Fruit fly (Drosophila melanogaster) whole organism, wandering third instar larva: Measurements from ENCODE around the gene mus312.
A peak's percentile ranks its signal among the peaks of the same experiment; 100 is the strongest.

Experiments used
- Abd-B ChIP-seq: fragments of >200 bp; optimal IDR thresholded peaks from 2 replicates; lab custom pipeline; 2017; ENCODE audit warnings: missing biosample characterization, missing genetic modification characterization
- CG9705 ChIP-seq: fragments of 200-800 bp; sonication (Bioruptor generic); optimal IDR thresholded peaks from 2 replicates; lab custom pipeline; 2018; ENCODE audit warnings: missing biosample characterization, mild to moderate bottlenecking, missing genetic modification characterization
- CrebA ChIP-seq: fragments of 200-800 bp; sonication (Bioruptor generic); optimal IDR thresholded peaks from 2 replicates; lab custom pipeline; 2016; ENCODE audit warnings: missing biosample characterization, mild to moderate bottlenecking, missing genetic modification characterization, borderline replicate concordance
- Dif ChIP-seq: fragments of 200-275, 200-300 bp; sonication (Bioruptor generic); optimal IDR thresholded peaks from 2 replicates; lab custom pipeline; 2018; ENCODE audit warnings: missing biosample characterization, missing genetic modification characterization; ENCODE audit not compliant: partially characterized antibody
- GATAd ChIP-seq: sonication (Bioruptor generic); optimal IDR thresholded peaks from 2 replicates; lab custom pipeline; 2016; ENCODE audit warnings: missing biosample characterization, missing genetic modification characterization
- HLH106 ChIP-seq: fragments of 200-800 bp; optimal IDR thresholded peaks from 3 replicates; lab custom pipeline; 2019; ENCODE audit warnings: missing biosample characterization, mild to moderate bottlenecking, missing genetic modification characterization, moderate library complexity
- Hnf4 ChIP-seq: fragments of 200-800 bp; sonication (Bioruptor generic); optimal IDR thresholded peaks from 2 replicates; lab custom pipeline; 2016; ENCODE audit warnings: missing biosample characterization, mild to moderate bottlenecking, missing genetic modification characterization
- Hr78 ChIP-seq: fragments of >200 bp; optimal IDR thresholded peaks from 2 replicates; lab custom pipeline; 2017; ENCODE audit warnings: missing biosample characterization, missing genetic modification characterization
- Hr83 ChIP-seq: fragments of 200-300 bp; sonication (Bioruptor generic); optimal IDR thresholded peaks from 2 replicates; lab custom pipeline; 2016; ENCODE audit warnings: missing biosample characterization, mild to moderate bottlenecking, missing genetic modification characterization, moderate library complexity; ENCODE audit not compliant: poor library complexity, severe bottlenecking
- Mio ChIP-seq: sonication (Bioruptor generic); optimal IDR thresholded peaks from 2 replicates; lab custom pipeline; 2016; ENCODE audit warnings: missing biosample characterization, missing genetic modification characterization
- Myc ChIP-seq: fragments of >200 bp; optimal IDR thresholded peaks from 2 replicates; lab custom pipeline; 2017
- N ChIP-seq: fragments of >200 bp; optimal IDR thresholded peaks from 2 replicates; lab custom pipeline; 2018; ENCODE audit warnings: missing biosample characterization, missing external identifiers, missing genetic modification characterization
- OdsH ChIP-seq: fragments of 200-800 bp; sonication (Bioruptor generic); optimal IDR thresholded peaks from 2 replicates; lab custom pipeline; 2016; ENCODE audit warnings: missing biosample characterization, mild to moderate bottlenecking, missing genetic modification characterization
- Rel ChIP-seq, 2 experiments: fragments of 200-800 bp; sonication (Bioruptor generic) in 1 of 2; optimal IDR thresholded peaks; 2 replicates in 1 of 2; 3 replicates in 1 of 2; lab custom pipeline; 2016 to 2019; ENCODE audit warnings: mild to moderate bottlenecking in 2 of 2, missing biosample characterization in 2 of 2, missing genetic modification characterization in 2 of 2, moderate library complexity in 1 of 2
- Sp1 ChIP-seq: fragments of 200-800 bp; sonication (Bioruptor generic); optimal IDR thresholded peaks from 3 replicates; lab custom pipeline; 2019; ENCODE audit warnings: missing biosample characterization, mild to moderate bottlenecking, missing genetic modification characterization, moderate library complexity
- Vsx2 ChIP-seq: fragments of 200-300, 225-300 bp; sonication (Bioruptor generic); optimal IDR thresholded peaks from 2 replicates; lab custom pipeline; 2018; ENCODE audit warnings: missing biosample characterization, missing genetic modification characterization; ENCODE audit not compliant: partially characterized antibody
- br ChIP-seq: fragments of 200-800 bp; sonication (Bioruptor generic); optimal IDR thresholded peaks from 2 replicates; lab custom pipeline; 2016; ENCODE audit warnings: missing biosample characterization, missing genetic modification characterization
- brk ChIP-seq: fragments of 200-800 bp; sonication (Bioruptor generic); optimal IDR thresholded peaks from 2 replicates; lab custom pipeline; 2016; ENCODE audit warnings: missing biosample characterization, mild to moderate bottlenecking, missing genetic modification characterization
- dl ChIP-seq, 2 experiments: fragments of 175-275, 200-275 bp in 1 of 2; fragments of 200-275 bp in 1 of 2; sonication (Bioruptor generic); optimal IDR thresholded peaks; lab custom pipeline; 2018; ENCODE audit warnings: mild to moderate bottlenecking in 2 of 2, missing biosample characterization in 2 of 2, missing genetic modification characterization in 2 of 2, moderate library complexity in 2 of 2; ENCODE audit not compliant: partially characterized antibody in 2 of 2, insufficient read depth in 1 of 2
- dmrt93B ChIP-seq: fragments of 200-800 bp; sonication (Bioruptor generic); optimal IDR thresholded peaks from 2 replicates; lab custom pipeline; 2018; ENCODE audit warnings: missing biosample characterization, mild to moderate bottlenecking, missing genetic modification characterization
- dsf ChIP-seq: sonication (Bioruptor generic); optimal IDR thresholded peaks from 2 replicates; lab custom pipeline; 2016; ENCODE audit warnings: missing biosample characterization, missing genetic modification characterization, borderline replicate concordance
- ey ChIP-seq: fragments of 200-800 bp; sonication (Bioruptor generic); optimal IDR thresholded peaks from 2 replicates; lab custom pipeline; 2016; ENCODE audit warnings: missing biosample characterization, missing genetic modification characterization
- foxo ChIP-seq, 2 experiments: fragments of 200-800 bp; sonication (Bioruptor generic); optimal IDR thresholded peaks; 2 replicates in 1 of 2; 3 replicates in 1 of 2; lab custom pipeline; 2016 to 2017; ENCODE audit warnings: missing biosample characterization in 2 of 2, missing genetic modification characterization in 2 of 2
- fru ChIP-seq: fragments of 200-800 bp; sonication (Bioruptor generic); optimal IDR thresholded peaks from 3 replicates; lab custom pipeline; 2016; ENCODE audit warnings: missing biosample characterization, mild to moderate bottlenecking, missing genetic modification characterization
- h ChIP-seq: fragments of 200-800 bp; sonication (Bioruptor generic); optimal IDR thresholded peaks from 3 replicates; lab custom pipeline; 2016; ENCODE audit warnings: missing biosample characterization, mild to moderate bottlenecking, missing genetic modification characterization
- lola ChIP-seq: fragments of >200 bp; optimal IDR thresholded peaks from 2 replicates; lab custom pipeline; 2017; ENCODE audit warnings: missing biosample characterization, missing genetic modification characterization
- pan ChIP-seq: fragments of >200 bp; optimal IDR thresholded peaks from 2 replicates; lab custom pipeline; 2017
- psq ChIP-seq: fragments of 200-800 bp; sonication (Bioruptor generic); optimal IDR thresholded peaks from 3 replicates; lab custom pipeline; 2017; ENCODE audit warnings: missing biosample characterization, mild to moderate bottlenecking, missing genetic modification characterization, moderate library complexity
- rgr ChIP-seq: fragments of 200-800 bp; sonication (Bioruptor generic); optimal IDR thresholded peaks from 3 replicates; lab custom pipeline; 2016; ENCODE audit warnings: missing biosample characterization, mild to moderate bottlenecking, missing genetic modification characterization
- sage ChIP-seq: fragments of 200-800 bp; sonication (Bioruptor generic); optimal IDR thresholded peaks from 2 replicates; lab custom pipeline; 2016; ENCODE audit warnings: missing biosample characterization, mild to moderate bottlenecking, missing genetic modification characterization
- sv ChIP-seq: fragments of 200-800 bp; sonication (Bioruptor generic); optimal IDR thresholded peaks from 3 replicates; lab custom pipeline; 2016; ENCODE audit warnings: missing biosample characterization, missing genetic modification characterization
- tai ChIP-seq: sonication (Bioruptor generic); optimal IDR thresholded peaks from 2 replicates; lab custom pipeline; 2016; ENCODE audit warnings: missing biosample characterization, missing genetic modification characterization
- usp ChIP-seq: fragments of >200 bp; optimal IDR thresholded peaks from 2 replicates; lab custom pipeline; 2017; ENCODE audit warnings: missing biosample characterization, missing genetic modification characterization
- woc ChIP-seq: sonication (Bioruptor generic); optimal IDR thresholded peaks from 2 replicates; lab custom pipeline; 2016; ENCODE audit warnings: missing biosample characterization, mild to moderate bottlenecking, missing genetic modification characterization

Gene mus312

dm6 chr3L:7328567-7329253, at the start of gene mus312, which contains the start of the genes mrva and CG42307:
Gene mus312 (plus strand): TSS chr3L:7329132.
Gene mrva (minus strand): TSS chr3L:7328842.
Gene CG42307 (plus strand): TSS chr3L:7329132.
- TF ChIP-seq pan (lab: Kevin White, UChicago) (no peak), br (GFP tag; lab: Kevin White, UChicago) (no peak), HLH106 (tag; lab: Kevin White, UChicago) (peak; percentile 94), psq (GFP tag; lab: Kevin White, UChicago) (peak; percentile 75), Vsx2 (peak; percentile 83), dl (GFP tag; optimal IDR thresholded peaks at IDR 0.05; lab: Kevin White, UChicago; ENCODE audit: insufficient read depth in 1 of 2, partially characterized antibody in 2 of 2) (no peak), sv (GFP tag; lab: Kevin White, UChicago) (peak; percentile 78), foxo (GFP tag; optimal IDR thresholded peaks at IDR 0.05; lab: Kevin White, UChicago) (peak in 1 of 2 experiments; percentile 87), ey (peak; percentile 47), CG9705 (peak; percentile 81), Sp1 (peak; percentile 90), Rel (GFP tag; optimal IDR thresholded peaks at IDR 0.05; lab: Kevin White, UChicago) (no peak), Rel (tag; optimal IDR thresholded peaks at IDR 0.05; lab: Kevin White, UChicago) (peak; percentile 77), rgr (GFP tag; lab: Kevin White, UChicago) (peak; percentile 83), OdsH (GFP tag; lab: Kevin White, UChicago) (peak; percentile 73)

- TF ChIP-seq Mio (GFP tag; lab: Kevin White, UChicago) = no peak
- TF ChIP-seq Dif = no peak
- TF ChIP-seq Vsx2 = no peak
- TF ChIP-seq brk (GFP tag; lab: Kevin White, UChicago) = no peak
- TF ChIP-seq foxo (GFP tag; optimal IDR thresholded peaks at IDR 0.05; lab: Kevin White, UChicago) = no peak
- TF ChIP-seq Myc (lab: Kevin White, UChicago) = no peak
- TF ChIP-seq dl (GFP tag; optimal IDR thresholded peaks at IDR 0.05; lab: Kevin White, UChicago; ENCODE audit: insufficient read depth in 1 of 2, partially characterized antibody in 2 of 2) = no peak
- no peak for TF ChIP-seq Abd-B (GFP tag; lab: Kevin White, UChicago)
These were observed 45.4 kb upstream of the mus312 start for dm6 chr3L:7283541-7283940.

- TF ChIP-seq usp (GFP tag; lab: Kevin White, UChicago) (no peak), Hr78 (GFP tag; lab: Kevin White, UChicago) (no peak), CG9705 (no peak), sage (GFP tag; lab: Kevin White, UChicago) (no peak)
These were observed 28.3 kb upstream of the mus312 start for dm6 chr3L:7300660-7301059.

dm6 chr3L:7312754-7313153, 16.2 kb upstream of the mus312 start, which contains the start of gene unc-13-4A:
Gene unc-13-4A (minus strand): TSS chr3L:7312896.
- no peak for TF ChIP-seq Hr78 (GFP tag; lab: Kevin White, UChicago)
- TF ChIP-seq sv (GFP tag; lab: Kevin White, UChicago) = no peak
- TF ChIP-seq dl (GFP tag; optimal IDR thresholded peaks at IDR 0.05; lab: Kevin White, UChicago; ENCODE audit: insufficient read depth in 1 of 2, partially characterized antibody in 2 of 2) = no peak
- no peak for TF ChIP-seq Abd-B (GFP tag; lab: Kevin White, UChicago)
- TF ChIP-seq h (GFP tag; lab: Kevin White, UChicago) = no peak
- TF ChIP-seq Hnf4 (GFP tag; lab: Kevin White, UChicago) = no peak
- no peak for TF ChIP-seq fru (GFP tag; lab: Kevin White, UChicago)
- TF ChIP-seq Hr83 (GFP tag; lab: Kevin White, UChicago) = no peak
- no peak for TF ChIP-seq lola (GFP tag; lab: Kevin White, UChicago)
- no peak for TF ChIP-seq dmrt93B
- no peak for TF ChIP-seq br (GFP tag; lab: Kevin White, UChicago)
- no peak for TF ChIP-seq CrebA (GFP tag; lab: Kevin White, UChicago)
- no peak for TF ChIP-seq N (GFP tag; lab: Kevin White, UChicago)
- TF ChIP-seq GATAd = no peak
- TF ChIP-seq psq (GFP tag; lab: Kevin White, UChicago) = no peak
- TF ChIP-seq woc (GFP tag; lab: Kevin White, UChicago) = no peak
- no peak for TF ChIP-seq dsf (GFP tag; lab: Kevin White, UChicago)
- TF ChIP-seq tai (GFP tag; lab: Kevin White, UChicago) = no peak
- no peak for TF ChIP-seq foxo (GFP tag; optimal IDR thresholded peaks at IDR 0.05; lab: Kevin White, UChicago)
